Worm (Caenorhabditis elegans): Measurements from ENCODE around the gene R09E10.5.
A peak's percentile ranks its signal among the peaks of the same experiment; 100 is the strongest.

R09E10.5 gene

DNA sequence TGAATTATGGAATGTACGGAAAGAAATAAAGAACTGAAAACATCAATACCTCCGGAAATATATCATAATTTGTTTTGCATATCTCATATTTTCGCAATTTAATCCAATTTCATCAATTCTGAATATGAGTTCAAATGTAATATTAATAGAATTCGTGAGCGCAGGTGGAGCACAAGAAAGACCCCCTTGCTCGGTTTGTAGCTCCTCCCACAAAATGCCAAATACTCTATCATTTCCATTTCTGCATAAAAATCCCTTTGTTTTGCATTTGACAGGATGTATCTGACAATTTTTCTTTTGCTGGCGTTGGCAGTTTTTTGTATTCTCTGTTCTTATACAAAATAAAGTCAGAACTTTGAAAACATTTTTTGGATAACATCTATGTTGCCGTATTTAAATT, 27.1 kb downstream of the R09E10.5 start:
- TF ChIP-seq nhr-11 (tag; optimal IDR thresholded peaks at IDR 0.05): no peak

DNA sequence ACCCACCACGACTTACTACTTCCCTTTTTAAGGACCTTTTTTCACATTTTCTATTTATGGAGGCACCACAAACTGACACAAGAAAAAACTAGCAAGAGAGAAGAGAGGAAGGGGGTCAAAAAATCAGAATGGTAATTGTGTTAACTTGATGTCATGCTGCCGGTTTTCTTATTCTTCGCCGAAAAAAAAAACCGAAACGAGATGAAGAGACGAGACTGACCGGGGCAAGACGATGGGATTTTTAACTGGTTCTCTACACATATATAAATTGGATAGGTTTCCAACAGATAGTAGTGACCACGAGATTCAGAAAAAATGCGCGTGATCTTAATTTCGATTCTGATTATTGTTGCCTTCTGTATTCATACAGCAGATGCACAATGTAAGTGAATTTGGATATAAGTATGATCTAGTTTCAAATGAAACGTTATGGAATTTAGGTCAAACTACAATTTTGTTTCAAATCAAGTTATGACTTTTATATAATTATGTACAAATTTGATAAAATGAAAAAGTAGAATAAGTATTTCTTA, 28.3 kb downstream of the R09E10.5 start, which contains the start of gene Y43C5A.3:
Gene Y43C5A.3, plus strand, starts transcription at position 256 of the 533 bp plus-strand sequence.
- TF ChIP-seq nhr-11 (tag; optimal IDR thresholded peaks at IDR 0.05) (no peak), ztf-1 (GFP tag; conservative IDR thresholded peaks at IDR 0.05) (no peak), nhr-129 (tag; optimal IDR thresholded peaks at IDR 0.05) (peak; percentile 11), elt-3 (tag; optimal IDR thresholded peaks at IDR 0.05) (no peak), ama-1 (optimal IDR thresholded peaks at IDR 0.05) (no peak), lin-39 (tag; optimal IDR thresholded peaks at IDR 0.05) (no peak), sma-3 (GFP tag; optimal IDR thresholded peaks at IDR 0.05) (peak; percentile 21), R02D3.7 (tag; optimal IDR thresholded peaks at IDR 0.05) (no peak), crh-2 (tag; optimal IDR thresholded peaks at IDR 0.05) (peak; percentile 13)

ce11 chrIV:10273360-10273759, 28.7 kb downstream of the R09E10.5 start:
- TF ChIP-seq unc-62 (GFP tag; optimal IDR thresholded peaks at IDR 0.05) (no peak), elt-3 (tag; optimal IDR thresholded peaks at IDR 0.05) (no peak), ceh-16 (tag; optimal IDR thresholded peaks at IDR 0.05) (no peak), skn-1 (tag; optimal IDR thresholded peaks at IDR 0.05) (no peak), lin-13 (GFP tag; optimal IDR thresholded peaks at IDR 0.05) (no peak), lin-39 (tag; optimal IDR thresholded peaks at IDR 0.05) (no peak), F13H6.1 (tag; optimal IDR thresholded peaks at IDR 0.05) (no peak), crh-2 (tag; optimal IDR thresholded peaks at IDR 0.05) (no peak), alr-1 (tag; optimal IDR thresholded peaks at IDR 0.05) (no peak), mbf-1 (tag; optimal IDR thresholded peaks at IDR 0.05) (no peak), nhr-6 (tag; optimal IDR thresholded peaks at IDR 0.05) (no peak), elt-1 (tag; optimal IDR thresholded peaks at IDR 0.05) (no peak), mdl-1 (tag; optimal IDR thresholded peaks at IDR 0.05) (no peak), nhr-21 (tag; optimal IDR thresholded peaks at IDR 0.05) (no peak), ztf-1 (GFP tag; conservative IDR thresholded peaks at IDR 0.05) (no peak), Y55F3AM.14 (GFP tag; optimal IDR thresholded peaks at IDR 0.05) (no peak), sma-9 (GFP tag; optimal IDR thresholded peaks at IDR 0.05) (no peak), sma-9 (tag; optimal IDR thresholded peaks at IDR 0.05) (no peak), ztf-11 (tag; optimal IDR thresholded peaks at IDR 0.05) (no peak), egl-27 (tag; optimal IDR thresholded peaks at IDR 0.05) (no peak)

ce11 chrIV:10269137-10269933, 32.8 kb downstream of the R09E10.5 start, which contains the start of the genes nspd-7 and Y43C5A.2:
nspd-7 (minus strand) TSS chrIV:10269187.
Y43C5A.2 (plus strand) TSS chrIV:10269883.
- peak; percentile 9 for TF ChIP-seq crh-2 (tag; optimal IDR thresholded peaks at IDR 0.05)
- TF ChIP-seq C34F6.9 (tag; optimal IDR thresholded peaks at IDR 0.05): no peak

DNA sequence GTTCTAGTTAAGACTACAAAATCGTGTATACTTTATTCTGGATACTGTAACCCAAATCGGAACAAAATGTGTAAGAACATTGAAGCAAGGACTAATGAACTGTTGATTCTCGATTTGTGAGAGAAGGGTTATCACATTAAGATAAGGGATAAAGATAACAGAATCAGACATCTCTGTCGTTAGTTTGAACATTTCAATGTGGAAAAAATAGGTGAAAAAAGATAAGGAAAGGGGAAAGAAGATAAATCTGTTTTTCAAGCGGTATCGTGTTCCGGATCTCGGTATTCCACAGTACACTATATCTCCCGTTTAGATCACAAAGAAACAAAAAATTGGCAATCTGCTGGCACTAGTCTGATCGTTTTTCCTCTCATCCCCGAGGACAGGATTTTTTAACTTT, 41.0 kb downstream of the R09E10.5 start:
- TF ChIP-seq fos-1 (tag; optimal IDR thresholded peaks at IDR 0.05): peak; percentile 7
- TF ChIP-seq sma-9 (GFP tag; optimal IDR thresholded peaks at IDR 0.05): peak; percentile 49
- TF ChIP-seq sma-9 (tag; optimal IDR thresholded peaks at IDR 0.05): no peak
- no peak for TF ChIP-seq aly-2 (tag; optimal IDR thresholded peaks at IDR 0.05)
- TF ChIP-seq ceh-16 (tag; optimal IDR thresholded peaks at IDR 0.05): peak; percentile 5
- TF ChIP-seq nhr-23 (tag; optimal IDR thresholded peaks at IDR 0.05): no peak
- no peak for TF ChIP-seq ztf-4 (tag; optimal IDR thresholded peaks at IDR 0.05)
- TF ChIP-seq nhr-21 (tag; optimal IDR thresholded peaks at IDR 0.05): peak; percentile 63
- TF ChIP-seq crh-2 (tag; optimal IDR thresholded peaks at IDR 0.05): no peak
- no peak for TF ChIP-seq snpc-4 (tag; optimal IDR thresholded peaks at IDR 0.05)
- peak; percentile 19 for TF ChIP-seq blmp-1 (tag; optimal IDR thresholded peaks at IDR 0.05; ENCODE audit: insufficient read depth)
- peak; percentile 46 for TF ChIP-seq egl-27 (tag; optimal IDR thresholded peaks at IDR 0.05)
- TF ChIP-seq nhr-12 (tag; optimal IDR thresholded peaks at IDR 0.05): no peak
- peak; percentile 86 for TF ChIP-seq elt-1 (tag; optimal IDR thresholded peaks at IDR 0.05)
- TF ChIP-seq nhr-10 (tag; optimal IDR thresholded peaks at IDR 0.05): no peak
- peak in 1 of 2 experiments; percentile 25 for TF ChIP-seq lsy-2 (tag; optimal IDR thresholded peaks at IDR 0.05)
